Fruit fly (Drosophila melanogaster) whole organism, embryonic: ENCODE results near the gene CG14212.

Source experiments
- ATbp ChIP-seq: fragments of 200-800 bp; sonication (Bioruptor generic); optimal IDR thresholded peaks from 2 replicates; lab custom pipeline; 2017; ENCODE audit warnings: missing biosample characterization, mild to moderate bottlenecking, missing genetic modification characterization, missing genetic modification reagents
- Atf-2 ChIP-seq: fragments of 200-800 bp; sonication (Bioruptor generic); optimal IDR thresholded peaks from 2 replicates; lab custom pipeline; 2016; ENCODE audit warnings: missing biosample characterization, missing genetic modification characterization
- Atf6 ChIP-seq: fragments of 200-800 bp; sonication (Bioruptor generic); IDR thresholded peaks from 2 replicates; pipeline ENCODE4 v1.3.6; 2022; ENCODE audit warnings: missing biosample characterization, missing genetic modification characterization
- Awh ChIP-seq: fragments of 200-800 bp; sonication (Bioruptor generic); IDR thresholded peaks from 2 replicates; pipeline ENCODE4, ENCODE4 v1.3.6; 2022; ENCODE audit warnings: missing biosample characterization, missing genetic modification characterization
- B-H1 ChIP-seq: fragments of 200-800 bp; sonication (Bioruptor generic); IDR thresholded peaks from 3 replicates; pipeline ENCODE4 v1.3.6; 2022; ENCODE audit warnings: missing biosample characterization, missing genetic modification characterization
- Bgb ChIP-seq: fragments of 200-800 bp; sonication (Bioruptor generic); IDR thresholded peaks from 2 replicates; pipeline ENCODE4 v1.3.6; 2022; ENCODE audit warnings: missing biosample characterization, missing genetic modification characterization; ENCODE audit not compliant: partially characterized antibody
- CG10979 ChIP-seq: fragments of 200-800 bp; sonication (Bioruptor generic); optimal IDR thresholded peaks from 2 replicates; lab custom pipeline; 2018; ENCODE audit warnings: missing biosample characterization, mild to moderate bottlenecking, missing genetic modification characterization, moderate library complexity
- CG11093 ChIP-seq: fragments of 200-800 bp; sonication (Bioruptor generic); IDR thresholded peaks from 3 replicates; pipeline ENCODE4 v1.3.6; 2022; ENCODE audit warnings: missing biosample characterization, missing genetic modification characterization
- CG11456 ChIP-seq: fragments of 200-800 bp; sonication (Bioruptor generic); IDR thresholded peaks from 3 replicates; pipeline ENCODE4 v1.3.6; 2022; ENCODE audit warnings: missing biosample characterization, missing genetic modification characterization
- CG12299 ChIP-seq: fragments of 200-800 bp; sonication (Bioruptor generic); optimal IDR thresholded peaks from 2 replicates; lab custom pipeline; 2018; ENCODE audit warnings: missing biosample characterization, mild to moderate bottlenecking, missing genetic modification characterization
- CG12769 ChIP-seq: fragments of 200-800 bp; sonication (Bioruptor generic); optimal IDR thresholded peaks from 2 replicates; lab custom pipeline; 2019; ENCODE audit warnings: missing biosample characterization, mild to moderate bottlenecking, missing genetic modification characterization, moderate library complexity
- CG15011 ChIP-seq: fragments of 200-800 bp; sonication (Bioruptor generic); optimal IDR thresholded peaks from 3 replicates; lab custom pipeline; 2018; ENCODE audit warnings: missing biosample characterization, mild to moderate bottlenecking, missing genetic modification characterization
- CG15601 ChIP-seq: fragments of 200-800 bp; sonication (Bioruptor generic); optimal IDR thresholded peaks from 3 replicates; lab custom pipeline; 2019; ENCODE audit warnings: missing biosample characterization, mild to moderate bottlenecking, missing genetic modification characterization, moderate library complexity
- CG17361 ChIP-seq: fragments of 200-800 bp; sonication (Bioruptor generic); IDR thresholded peaks from 3 replicates; pipeline ENCODE4 v1.3.6; 2022; ENCODE audit warnings: missing biosample characterization, missing genetic modification characterization
- CG17802 ChIP-seq: fragments of 200-800 bp; sonication (Bioruptor generic); optimal IDR thresholded peaks from 2 replicates; lab custom pipeline; 2018; ENCODE audit warnings: missing biosample characterization, mild to moderate bottlenecking, missing genetic modification characterization, moderate library complexity
- CG18262 ChIP-seq: fragments of 200-800 bp; optimal IDR thresholded peaks from 3 replicates; lab custom pipeline; 2019; ENCODE audit warnings: missing biosample characterization, mild to moderate bottlenecking, missing genetic modification characterization, moderate library complexity
- CG2199 ChIP-seq: fragments of 200-800 bp; sonication (Bioruptor generic); IDR thresholded peaks from 3 replicates; pipeline ENCODE4 v1.3.6; 2022; ENCODE audit warnings: missing biosample characterization, missing genetic modification characterization
- CG2889 ChIP-seq: fragments of 200-800 bp; sonication (Bioruptor generic); IDR thresholded peaks from 3 replicates; pipeline ENCODE4 v1.3.6; 2022; ENCODE audit warnings: missing biosample characterization, missing genetic modification characterization
- CG32767 ChIP-seq: fragments of 200-800 bp; sonication (Bioruptor generic); IDR thresholded peaks from 2 replicates; pipeline ENCODE4 v1.3.6; 2022; ENCODE audit warnings: missing biosample characterization, missing genetic modification characterization
- CG33557 ChIP-seq: fragments of 200-800 bp; sonication (Bioruptor generic); optimal IDR thresholded peaks from 2 replicates; lab custom pipeline; 2019; ENCODE audit warnings: missing biosample characterization, mild to moderate bottlenecking, missing genetic modification characterization, moderate library complexity
- CG3407 ChIP-seq: fragments of 200-800 bp; sonication (Bioruptor generic); optimal IDR thresholded peaks from 2 replicates; lab custom pipeline; 2018; ENCODE audit warnings: missing biosample characterization, mild to moderate bottlenecking, missing genetic modification characterization
- CG34224 ChIP-seq: fragments of 200-800 bp; sonication (Bioruptor generic); IDR thresholded peaks from 3 replicates; pipeline ENCODE4 v1.3.6; 2022; ENCODE audit warnings: missing biosample characterization, missing genetic modification characterization; ENCODE audit not compliant: partially characterized antibody
- CG4282 ChIP-seq: fragments of 200-800 bp; sonication (Bioruptor generic); optimal IDR thresholded peaks from 2 replicates; lab custom pipeline; 2016; ENCODE audit warnings: missing biosample characterization, missing genetic modification characterization
- CG4617 ChIP-seq: fragments of 200-800 bp; sonication (Bioruptor generic); optimal IDR thresholded peaks from 3 replicates; lab custom pipeline; 2016; ENCODE audit warnings: missing biosample characterization, missing genetic modification characterization, borderline replicate concordance
- CG5245 ChIP-seq: fragments of 200-800 bp; sonication (Bioruptor generic); optimal IDR thresholded peaks from 3 replicates; lab custom pipeline; 2016; ENCODE audit warnings: missing biosample characterization, missing genetic modification characterization
- CG6813 ChIP-seq: fragments of 200-800 bp; sonication (Bioruptor generic); optimal IDR thresholded peaks from 2 replicates; lab custom pipeline; 2017; ENCODE audit warnings: missing biosample characterization, missing genetic modification characterization, mild to moderate bottlenecking, moderate library complexity, missing genetic modification reagents
- CG8359 ChIP-seq: fragments of 200-800 bp; sonication (Bioruptor generic); optimal IDR thresholded peaks from 2 replicates; lab custom pipeline; 2017; ENCODE audit warnings: missing biosample characterization, mild to moderate bottlenecking, missing genetic modification characterization, borderline replicate concordance
- CG9876 ChIP-seq: fragments of 200-800 bp; sonication (Bioruptor generic); optimal IDR thresholded peaks from 2 replicates; lab custom pipeline; 2016; ENCODE audit warnings: missing biosample characterization, missing genetic modification characterization
- Chrac-16 ChIP-seq: fragments of 200-800 bp; sonication (Bioruptor generic); optimal IDR thresholded peaks from 3 replicates; lab custom pipeline; 2016; ENCODE audit warnings: missing biosample characterization, missing genetic modification characterization
- D19A ChIP-seq: fragments of 200-800 bp; optimal IDR thresholded peaks from 3 replicates; lab custom pipeline; 2019; ENCODE audit warnings: missing biosample characterization, mild to moderate bottlenecking, missing genetic modification characterization, moderate library complexity
- Dip2 ChIP-seq: fragments of 200-800 bp; sonication (Bioruptor generic); IDR thresholded peaks from 2 replicates; pipeline ENCODE4 v1.3.6; 2022; ENCODE audit warnings: missing biosample characterization, missing genetic modification characterization
- Ets65A ChIP-seq: fragments of 200-800 bp; sonication (Bioruptor generic); peaks from one replicate; lab custom pipeline; 2016; ENCODE audit warnings: missing biosample characterization, missing genetic modification characterization
- HLH4C ChIP-seq: fragments of 200-800 bp; sonication (Bioruptor generic); IDR thresholded peaks from 3 replicates; pipeline ENCODE4 v1.3.6; 2022; ENCODE audit warnings: missing biosample characterization, missing genetic modification characterization; ENCODE audit not compliant: partially characterized antibody
- Hand ChIP-seq: fragments of 200-800 bp; sonication (Bioruptor generic); optimal IDR thresholded peaks from 2 replicates; lab custom pipeline; 2017; ENCODE audit warnings: mild to moderate bottlenecking, missing biosample characterization, missing genetic modification reagents, missing genetic modification characterization
- Hmx ChIP-seq: fragments of 200-800 bp; sonication (Bioruptor generic); optimal IDR thresholded peaks from 2 replicates; lab custom pipeline; 2016; ENCODE audit warnings: missing biosample characterization, missing genetic modification characterization
- Mrtf ChIP-seq: fragments of 200-800 bp; sonication (Bioruptor generic); IDR thresholded peaks from 3 replicates; pipeline ENCODE4 v1.3.6; 2022; ENCODE audit warnings: missing biosample characterization, missing genetic modification characterization
- Nf-YC ChIP-seq: fragments of 200-800 bp; optimal IDR thresholded peaks from 3 replicates; lab custom pipeline; 2019; ENCODE audit warnings: missing biosample characterization, mild to moderate bottlenecking, missing genetic modification characterization, moderate library complexity
- NfI ChIP-seq: fragments of 200-800 bp; sonication (Bioruptor generic); optimal IDR thresholded peaks from 3 replicates; lab custom pipeline; 2018; ENCODE audit warnings: missing biosample characterization, mild to moderate bottlenecking, missing genetic modification characterization, moderate library complexity
- Six4 ChIP-seq: fragments of 200-800 bp; sonication (Bioruptor generic); optimal IDR thresholded peaks from 2 replicates; lab custom pipeline; 2016; ENCODE audit warnings: missing biosample characterization, missing genetic modification characterization
- Sry-β ChIP-seq: fragments of 200-800 bp; sonication (Bioruptor generic); optimal IDR thresholded peaks from 2 replicates; lab custom pipeline; 2018; ENCODE audit warnings: missing biosample characterization, mild to moderate bottlenecking, missing genetic modification characterization, moderate library complexity
- al ChIP-seq: fragments of 200-800 bp; sonication (Bioruptor generic); IDR thresholded peaks from 2 replicates; pipeline ENCODE4 v1.3.6; 2022; ENCODE audit warnings: missing biosample characterization, missing genetic modification characterization
- aop ChIP-seq: fragments of 200-800 bp; sonication (Bioruptor generic); IDR thresholded peaks from 2 replicates; pipeline ENCODE4 v1.3.6; 2022; ENCODE audit warnings: missing biosample characterization, missing genetic modification characterization
- chn ChIP-seq: fragments of 200-800 bp; sonication (Bioruptor generic); optimal IDR thresholded peaks from 2 replicates; lab custom pipeline; 2016; ENCODE audit warnings: missing biosample characterization, missing genetic modification characterization
- dm ChIP-seq: fragments of 200-800 bp; sonication (Bioruptor generic); optimal IDR thresholded peaks from 3 replicates; lab custom pipeline; 2016; ENCODE audit warnings: missing biosample characterization, missing genetic modification characterization
- dysf ChIP-seq: fragments of 200-800 bp; sonication (Bioruptor generic); IDR thresholded peaks from 3 replicates; pipeline ENCODE4 v1.3.6; 2022; ENCODE audit warnings: missing biosample characterization, missing genetic modification characterization
- klu ChIP-seq: fragments of 200-800 bp; sonication (Bioruptor generic); IDR thresholded peaks from 2 replicates; pipeline ENCODE4 v1.3.6; 2022; ENCODE audit warnings: missing biosample characterization, missing genetic modification characterization
- mld ChIP-seq: fragments of 200-800 bp; sonication (Bioruptor generic); IDR thresholded peaks from 3 replicates; pipeline ENCODE4 v1.3.6; 2022; ENCODE audit warnings: missing biosample characterization, missing genetic modification characterization; ENCODE audit not compliant: partially characterized antibody
- nerfin-2 ChIP-seq: fragments of 200-800 bp; sonication (Bioruptor generic); IDR thresholded peaks from 2 replicates; pipeline ENCODE4 v1.3.6; 2022; ENCODE audit warnings: missing biosample characterization, missing genetic modification characterization; ENCODE audit not compliant: partially characterized antibody
- psq ChIP-seq: fragments of 200-800 bp; sonication (Bioruptor generic); optimal IDR thresholded peaks from 2 replicates; lab custom pipeline; 2017; ENCODE audit warnings: missing biosample characterization, missing genetic modification characterization
- tgo ChIP-seq: fragments of 200-800 bp; sonication (Bioruptor generic); IDR thresholded peaks from 3 replicates; pipeline ENCODE4 v1.3.6; 2022; ENCODE audit warnings: missing biosample characterization, missing genetic modification characterization

Gene CG14212

dm6 chrX:19663196-19663858 is 37.8 kb downstream of the CG14212 start (continued):
- TF ChIP-seq CG15011 (GFP tag; lab: Kevin White, UChicago) (peak; percentile 57), nerfin-2 (no peak), dysf (GFP tag; lab: Robert Waterston, UW) (peak; percentile 37; the same call in 1 of the 3 replicates), HLH4C (GFP tag; lab: Robert Waterston, UW) (no peak), CG17361 (peak; percentile 61; the same call in 2 of the 3 replicates), klu (GFP tag; lab: Robert Waterston, UW) (no peak), ATbp (peak; percentile 24), D19A (peak; percentile 65), Six4 (GFP tag; lab: Kevin White, UChicago) (peak; percentile 41), CG2199 (no peak), CG3407 (no peak), al (GFP tag; lab: Robert Waterston, UW) (no peak), CG12769 (tag; lab: Kevin White, UChicago) (no peak), aop (GFP tag; lab: Robert Waterston, UW) (no peak), CG11093 (no peak), mld (GFP tag; lab: Robert Waterston, UW) (no peak), CG18262 (peak; percentile 82), tgo (GFP tag; lab: Robert Waterston, UW) (no peak; the same call in 2 of the 3 replicates), chn (GFP tag; lab: Kevin White, UChicago) (no peak), CG8359 (no peak), Hmx (no peak), Awh (0 out of 2 replicates have a peak, but pooled peaks have one; percentile 13), Nf-YC (tag; lab: Kevin White, UChicago) (peak; percentile 62), Atf-2 (GFP tag; lab: Kevin White, UChicago) (no peak), CG4282 (no peak), CG6813 (GFP tag; lab: Kevin White, UChicago) (no peak), Mrtf (no peak), Ets65A (GFP tag; lab: Kevin White, UChicago) (peak; percentile 66), dm (no peak), Atf6 (GFP tag; lab: Robert Waterston, UW) (no peak), NfI (GFP tag; lab: Kevin White, UChicago) (peak; percentile 37), CG5245 (GFP tag; lab: Kevin White, UChicago) (no peak), CG10979 (tag; lab: Kevin White, UChicago) (peak; percentile 64), CG4617 (GFP tag; lab: Kevin White, UChicago) (no peak), Bgb (GFP tag; lab: Robert Waterston, UW) (no peak), Chrac-16 (GFP tag; lab: Kevin White, UChicago) (peak; percentile 11), CG32767 (GFP tag; lab: Robert Waterston, UW) (no peak), CG15601 (tag; lab: Kevin White, UChicago) (no peak), CG12299 (no peak), Sry-β (GFP tag; lab: Kevin White, UChicago) (no peak), CG9876 (GFP tag; lab: Kevin White, UChicago) (no peak), CG34224 (no peak), CG17802 (tag; lab: Kevin White, UChicago) (no peak), CG33557 (GFP tag; lab: Kevin White, UChicago) (peak; percentile 57), B-H1 (GFP tag; lab: Robert Waterston, UW) (no peak; the same call in 2 of the 3 replicates), CG2889 (GFP tag; lab: Robert Waterston, UW) (no peak), CG11456 (no peak), Hand (GFP tag; lab: Kevin White, UChicago) (peak; percentile 43), psq (no peak), Dip2 (GFP tag; lab: Robert Waterston, UW) (no peak)
